Worm (Caenorhabditis elegans) whole organism, early embryonic: ENCODE measurements around the gene rps-29.

Experiments
- B0310.2 ChIP-seq: sonication (generic microtip); optimal IDR thresholded peaks from 2 replicates; lab custom pipeline; 2016; ENCODE audit warnings: mild to moderate bottlenecking, missing genetic modification characterization, missing compliant biosample characterization
- aly-1 ChIP-seq: sonication (generic microtip); optimal IDR thresholded peaks from 2 replicates; lab custom pipeline; 2016; ENCODE audit warnings: missing genetic modification characterization, missing compliant biosample characterization
- ets-7 ChIP-seq: sonication (generic microtip); optimal IDR thresholded peaks from 2 replicates; lab custom pipeline; 2016; ENCODE audit warnings: missing genotype, missing genetic modification characterization, missing compliant biosample characterization
- hmg-4 ChIP-seq: fragments of 200-800 bp; sonication (Bioruptor generic); optimal IDR thresholded peaks from 2 replicates; lab custom pipeline; 2018; ENCODE audit warnings: mild to moderate bottlenecking, missing genetic modification characterization, missing compliant biosample characterization
- hnd-1 ChIP-seq: sonication (generic microtip); optimal IDR thresholded peaks from 2 replicates; lab custom pipeline; 2016; ENCODE audit warnings: missing genetic modification characterization, missing compliant biosample characterization
- tbx-11 ChIP-seq: fragments of 200-800 bp; sonication (Bioruptor generic); IDR thresholded peaks from 2 replicates; pipeline ENCODE4 v1.3.6; 2022; ENCODE audit warnings: missing genetic modification characterization, missing compliant biosample characterization

DNA sequence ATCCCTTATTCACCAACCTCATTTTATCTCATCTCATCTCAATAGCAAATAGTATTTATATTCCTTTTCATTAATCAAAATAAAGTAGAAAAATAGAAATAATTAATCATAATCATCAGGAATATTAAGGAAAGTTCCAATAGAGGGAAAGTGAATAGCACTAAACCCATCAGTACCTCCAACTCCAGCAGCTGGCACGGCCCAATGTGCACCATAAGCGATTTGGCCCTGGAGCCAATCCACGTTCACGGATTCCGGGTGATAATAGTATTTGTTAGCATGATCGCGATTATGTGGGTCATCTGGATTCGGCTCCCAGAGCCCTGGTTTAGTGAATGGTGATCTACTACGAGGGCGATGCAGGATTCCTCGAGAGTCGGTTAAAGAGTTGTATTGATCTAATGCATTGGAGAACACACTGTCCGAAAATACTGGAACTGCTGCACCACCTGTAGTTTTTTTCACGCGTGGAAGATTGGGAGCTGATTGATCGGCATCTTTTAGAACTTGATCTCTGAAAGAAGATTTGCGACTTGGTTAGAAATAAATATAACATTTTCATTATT is 41.7 kb downstream of the rps-29 start:
- no peak for TF ChIP-seq aly-1
- TF ChIP-seq hmg-4 (GFP tag; lab: Kevin White, UChicago): peak; percentile 81
- TF ChIP-seq B0310.2 (tag; lab: Kevin White, UChicago): peak; percentile 44
- 0 out of 2 replicates have a peak, but pooled peaks have one; percentile 48 for TF ChIP-seq tbx-11 (GFP tag; lab: Robert Waterston, UW)
- peak; percentile 49 for TF ChIP-seq hnd-1 (tag; lab: Kevin White, UChicago)
- no peak for TF ChIP-seq ets-7 (tag; lab: Kevin White, UChicago)
